Worm (Caenorhabditis elegans) whole organism, mixed stage, embryonic: Measurements from ENCODE around the gene ceh-23.

Experiments used
- M03D4.4 ChIP-seq: sonication (generic microtip); optimal IDR thresholded peaks from 2 replicates; lab custom pipeline; 2017; ENCODE audit warnings: mild to moderate bottlenecking, missing genetic modification characterization, missing compliant biosample characterization
- bed-3 ChIP-seq: fragments of 200-800 bp; sonication (Bioruptor generic); optimal IDR thresholded peaks from 3 replicates; lab custom pipeline; 2018; ENCODE audit warnings: mild to moderate bottlenecking, missing genetic modification characterization, moderate library complexity, missing compliant biosample characterization
- blmp-1 ChIP-seq: fragments of 150-350 bp; optimal IDR thresholded peaks from 2 replicates; lab custom pipeline; 2014; ENCODE audit warnings: missing biosample characterization, missing genetic modification characterization
- ceh-39 ChIP-seq: fragments of 150-350 bp; optimal IDR thresholded peaks from 2 replicates; lab custom pipeline; 2014; ENCODE audit warnings: missing biosample characterization, missing genetic modification characterization
- ceh-83 ChIP-seq: fragments of 200-800 bp; sonication (Bioruptor generic); optimal IDR thresholded peaks from 2 replicates; lab custom pipeline; 2018; ENCODE audit warnings: mild to moderate bottlenecking, missing genetic modification characterization, missing compliant biosample characterization
- ces-1 ChIP-seq: fragments of 150-350 bp; optimal IDR thresholded peaks from 2 replicates; lab custom pipeline; 2014; ENCODE audit warnings: missing biosample characterization, missing genetic modification reagents, missing genetic modification characterization
- cnd-1 ChIP-seq: fragments of 200-800 bp; sonication (Bioruptor generic); optimal IDR thresholded peaks from 2 replicates; lab custom pipeline; 2018; ENCODE audit warnings: mild to moderate bottlenecking, missing genetic modification characterization, missing compliant biosample characterization
- elt-1 ChIP-seq: sonication (generic microtip); optimal IDR thresholded peaks from 2 replicates; lab custom pipeline; 2017; ENCODE audit warnings: missing genetic modification characterization, mild to moderate bottlenecking, missing compliant biosample characterization, antibody characterized with exemption, moderate library complexity, borderline replicate concordance; ENCODE audit not compliant: insufficient read depth
- elt-3 ChIP-seq: fragments of 150-350 bp; optimal IDR thresholded peaks from 2 replicates; lab custom pipeline; 2014; ENCODE audit warnings: missing biosample characterization, missing genetic modification characterization
- flh-1 ChIP-seq: fragments of 200-800 bp; sonication (Bioruptor generic); optimal IDR thresholded peaks from 2 replicates; lab custom pipeline; 2018; ENCODE audit warnings: mild to moderate bottlenecking, missing genetic modification characterization, moderate library complexity, missing compliant biosample characterization
- ham-2 ChIP-seq: fragments of 200-800 bp; sonication (Bioruptor generic); optimal IDR thresholded peaks from 2 replicates; lab custom pipeline; 2018; ENCODE audit warnings: mild to moderate bottlenecking, missing genetic modification characterization, missing compliant biosample characterization
- hlh-1 ChIP-seq: fragments of 150-350 bp; optimal IDR thresholded peaks from 2 replicates; lab custom pipeline; 2014; ENCODE audit warnings: missing biosample characterization, missing genetic modification reagents, missing genetic modification characterization
- lin-13 ChIP-seq: fragments of 150-350 bp; optimal IDR thresholded peaks from 2 replicates; lab custom pipeline; 2014; ENCODE audit warnings: missing biosample characterization, missing genetic modification characterization
- lin-32 ChIP-seq: fragments of 200-800 bp; sonication (Bioruptor generic); optimal IDR thresholded peaks from 2 replicates; lab custom pipeline; 2018; ENCODE audit warnings: mild to moderate bottlenecking, missing genetic modification characterization, missing compliant biosample characterization
- mab-5 ChIP-seq: fragments of 150-350 bp; optimal IDR thresholded peaks from 2 replicates; lab custom pipeline; 2014; ENCODE audit warnings: missing biosample characterization, missing genetic modification characterization
- mep-1 ChIP-seq: fragments of 150-350 bp; optimal IDR thresholded peaks from 2 replicates; lab custom pipeline; 2017; ENCODE audit warnings: missing biosample characterization, missing genetic modification reagents, missing genetic modification characterization, inconsistent platforms
- mls-2 ChIP-seq: sonication (generic microtip); optimal IDR thresholded peaks from 2 replicates; lab custom pipeline; 2016; ENCODE audit warnings: mild to moderate bottlenecking, missing genetic modification characterization, moderate library complexity, missing compliant biosample characterization
- nhr-12 ChIP-seq: fragments of 150-350 bp; optimal IDR thresholded peaks from 2 replicates; lab custom pipeline; 2014; ENCODE audit warnings: missing biosample characterization, missing genetic modification characterization
- nhr-237 ChIP-seq: fragments of 150-350 bp; optimal IDR thresholded peaks from 2 replicates; lab custom pipeline; 2014; ENCODE audit warnings: missing biosample characterization, missing genetic modification characterization
- nhr-28 ChIP-seq: fragments of 150-350 bp; optimal IDR thresholded peaks from 2 replicates; lab custom pipeline; 2014; ENCODE audit warnings: missing biosample characterization, missing genetic modification characterization
- nhr-76 ChIP-seq: sonication (generic microtip); optimal IDR thresholded peaks from 2 replicates; lab custom pipeline; 2017; ENCODE audit warnings: missing biosample characterization, missing genetic modification characterization
- pha-4 ChIP-seq: fragments of 150-350 bp; optimal IDR thresholded peaks from 2 replicates; lab custom pipeline; 2018; ENCODE audit warnings: missing biosample characterization, missing genetic modification reagents, missing genetic modification characterization
- sem-2 ChIP-seq: fragments of 200-800 bp; sonication (Bioruptor generic); optimal IDR thresholded peaks from 2 replicates; lab custom pipeline; 2018; ENCODE audit warnings: mild to moderate bottlenecking, missing genetic modification characterization, missing compliant biosample characterization
- snpc-4 ChIP-seq: fragments of 150-350 bp; optimal IDR thresholded peaks from 2 replicates; lab custom pipeline; 2014; ENCODE audit warnings: missing biosample characterization, missing genetic modification characterization
- sptf-1 ChIP-seq: sonication (generic microtip); optimal IDR thresholded peaks from 2 replicates; lab custom pipeline; 2017; ENCODE audit warnings: mild to moderate bottlenecking, missing genetic modification characterization, moderate library complexity, missing compliant biosample characterization
- unc-120 ChIP-seq: sonication (generic microtip); optimal IDR thresholded peaks from 2 replicates; lab custom pipeline; 2017; ENCODE audit warnings: missing genetic modification characterization, missing compliant biosample characterization; ENCODE audit not compliant: poor library complexity, severe bottlenecking
- unc-39 ChIP-seq: fragments of 150-350 bp; optimal IDR thresholded peaks from 2 replicates; lab custom pipeline; 2014; ENCODE audit warnings: missing biosample characterization, missing genetic modification characterization
- unc-62 ChIP-seq: fragments of 150-350 bp; optimal IDR thresholded peaks from 2 replicates; lab custom pipeline; 2014; ENCODE audit warnings: missing biosample characterization, missing genetic modification reagents, missing genetic modification characterization
- zip-8 ChIP-seq: fragments of 150-350 bp; optimal IDR thresholded peaks from 2 replicates; lab custom pipeline; 2014; ENCODE audit warnings: missing biosample characterization, missing genetic modification characterization
- ztf-11 ChIP-seq: fragments of 150-350 bp; optimal IDR thresholded peaks from 2 replicates; lab custom pipeline; 2014; ENCODE audit warnings: missing biosample characterization, missing genetic modification characterization

ceh-23 gene

DNA sequence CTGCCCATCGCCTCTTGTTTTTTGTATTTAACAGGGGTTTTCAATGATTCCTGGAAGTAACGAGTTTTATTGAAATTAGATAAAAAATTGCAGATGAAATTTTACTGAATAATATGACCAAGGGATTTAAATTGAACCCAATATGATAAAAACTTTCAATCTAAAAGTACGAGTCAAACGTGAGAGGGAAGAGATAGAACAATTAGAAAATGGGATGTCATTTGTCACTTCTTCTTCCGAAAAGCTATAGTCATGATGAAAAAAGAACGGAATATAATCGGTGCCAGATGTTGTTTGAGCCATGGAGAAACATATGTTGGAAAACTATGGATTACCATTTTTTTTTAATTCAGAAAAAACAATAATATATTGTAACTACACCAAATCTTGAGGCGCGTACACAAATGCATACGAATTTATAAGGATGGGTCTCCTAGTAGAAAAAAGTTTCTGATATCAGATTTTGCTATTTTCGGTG, 39.5 kb downstream of the ceh-23 start, which contains the start of gene sup-18:
TSS of gene sup-18 (minus strand) at position 51 of the 478 bp plus-strand sequence.
- TF ChIP-seq sptf-1 (tag; lab: Kevin White, UChicago) (no peak), cnd-1 (tag; lab: Kevin White, UChicago) (no peak), flh-1 (GFP tag; lab: Kevin White, UChicago) (no peak), zip-8 (tag; lab: Kevin White, UChicago) (no peak), ztf-11 (no peak), lin-32 (GFP tag; lab: Kevin White, UChicago) (no peak), unc-120 (tag; lab: Kevin White, UChicago) (no peak), M03D4.4 (tag; lab: Kevin White, UChicago) (no peak), ceh-39 (no peak), elt-1 (tag; lab: Kevin White, UChicago) (no peak), sem-2 (GFP tag; lab: Kevin White, UChicago) (no peak), pha-4 (tag; lab: Kevin White, UChicago) (no peak), nhr-76 (tag; lab: Kevin White, UChicago) (no peak), ces-1 (no peak), snpc-4 (tag; lab: Kevin White, UChicago) (no peak), ham-2 (GFP tag; lab: Kevin White, UChicago) (no peak), unc-62 (GFP tag; lab: Kevin White, UChicago) (no peak), bed-3 (GFP tag; lab: Kevin White, UChicago) (no peak), mab-5 (no peak), unc-39 (tag; lab: Kevin White, UChicago) (no peak)

DNA sequence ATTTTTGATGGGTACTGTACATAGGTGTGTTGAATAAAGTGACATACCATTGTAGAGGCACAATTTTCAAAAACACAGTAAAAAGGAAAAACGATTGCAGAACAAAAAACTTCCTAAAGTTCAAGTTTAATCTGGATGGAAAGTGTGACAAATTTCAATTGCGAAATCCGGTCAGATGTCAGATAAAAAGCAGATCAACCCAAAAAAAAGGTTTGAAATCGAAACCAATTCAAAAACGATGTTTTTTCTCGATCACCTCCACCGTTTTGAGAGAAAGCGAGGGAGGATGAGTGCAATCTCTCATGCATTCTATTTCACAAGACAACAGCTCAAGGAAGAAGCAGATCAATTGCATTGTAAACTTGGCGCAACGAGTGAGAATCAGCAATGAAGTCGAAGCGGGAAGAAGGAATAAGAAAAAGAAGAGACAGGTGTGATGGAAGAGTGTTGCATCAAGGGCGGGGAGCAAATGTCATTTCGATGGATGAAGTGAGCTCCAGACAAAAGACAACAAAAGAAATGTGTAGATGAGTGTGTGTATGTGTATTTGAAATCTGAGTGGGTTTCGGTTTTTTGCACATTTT, 40.8 kb downstream of the ceh-23 start:
- peak; percentile 75 for TF ChIP-seq hlh-1 (tag; lab: Kevin White, UChicago)
- peak; percentile 57 for TF ChIP-seq unc-120 (tag; lab: Kevin White, UChicago)
- TF ChIP-seq unc-62 (GFP tag; lab: Kevin White, UChicago): peak; percentile 46
- no peak for TF ChIP-seq mep-1

DNA sequence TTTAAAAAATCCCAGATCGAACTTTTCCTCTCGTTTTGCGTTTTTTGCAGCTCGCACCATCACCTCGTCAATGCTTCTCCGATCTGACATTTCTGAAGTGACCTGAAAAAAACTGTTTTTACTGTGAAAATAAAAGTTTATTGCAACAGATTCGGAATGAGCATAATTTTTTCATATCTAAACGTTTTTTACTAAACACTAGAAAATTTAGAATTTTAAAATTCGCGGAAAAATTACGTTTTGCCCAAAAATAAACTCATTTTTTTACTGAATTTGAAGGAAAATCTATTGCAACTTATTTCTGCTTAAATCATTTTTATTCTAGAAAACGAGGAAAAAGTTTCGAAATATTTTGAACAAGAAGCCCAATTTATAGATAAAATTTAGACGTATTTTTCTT, 43.5 kb downstream of the ceh-23 start, which contains the start of gene ZK688.9:
TSS of gene ZK688.9 (minus strand) at position 101 of the 400 bp plus-strand sequence.
- TF ChIP-seq cnd-1 (tag; lab: Kevin White, UChicago): no peak
- no peak for TF ChIP-seq sptf-1 (tag; lab: Kevin White, UChicago)
- TF ChIP-seq snpc-4 (tag; lab: Kevin White, UChicago): no peak
- TF ChIP-seq elt-1 (tag; lab: Kevin White, UChicago): no peak
- no peak for TF ChIP-seq bed-3 (GFP tag; lab: Kevin White, UChicago)
- TF ChIP-seq nhr-28 (tag; lab: Kevin White, UChicago): no peak
- no peak for TF ChIP-seq sem-2 (GFP tag; lab: Kevin White, UChicago)
- TF ChIP-seq elt-3 (tag; lab: Kevin White, UChicago): no peak
- TF ChIP-seq unc-62 (GFP tag; lab: Kevin White, UChicago): no peak
- no peak for TF ChIP-seq lin-32 (GFP tag; lab: Kevin White, UChicago)
- TF ChIP-seq nhr-237: no peak
- TF ChIP-seq ces-1: no peak
- no peak for TF ChIP-seq mls-2
- no peak for TF ChIP-seq blmp-1 (tag; lab: Kevin White, UChicago)
- TF ChIP-seq ceh-83 (GFP tag; lab: Kevin White, UChicago): no peak
- no peak for TF ChIP-seq ceh-39
- no peak for TF ChIP-seq unc-120 (tag; lab: Kevin White, UChicago)
- TF ChIP-seq mep-1: no peak
- TF ChIP-seq nhr-76 (tag; lab: Kevin White, UChicago): no peak
- TF ChIP-seq lin-13 (tag; lab: Kevin White, UChicago): no peak

DNA sequence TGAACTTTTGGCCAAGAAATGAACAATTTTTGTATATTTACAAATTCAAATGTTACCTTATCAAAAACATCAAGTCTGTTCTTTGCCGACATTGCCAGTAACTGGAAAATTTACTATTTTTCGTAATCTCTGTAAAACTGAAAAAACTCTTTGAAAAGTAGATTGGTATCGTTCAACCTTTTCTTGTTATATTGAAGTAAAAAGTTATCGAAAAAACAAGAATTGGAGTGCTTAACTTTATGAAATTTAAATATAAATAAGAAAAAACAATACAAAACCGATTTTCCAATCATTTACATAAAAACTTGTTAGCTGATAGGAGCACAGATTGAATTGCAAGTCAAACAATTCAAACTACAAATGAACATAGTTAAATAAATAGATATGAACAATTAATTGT, 45.5 kb downstream of the ceh-23 start, which contains the start of gene ZK688.11:
TSS of gene ZK688.11 (minus strand) at position 101 of the 400 bp plus-strand sequence.
- no peak for TF ChIP-seq bed-3 (GFP tag; lab: Kevin White, UChicago)
- no peak for TF ChIP-seq snpc-4 (tag; lab: Kevin White, UChicago)
- no peak for TF ChIP-seq mls-2
- no peak for TF ChIP-seq sem-2 (GFP tag; lab: Kevin White, UChicago)
- TF ChIP-seq lin-32 (GFP tag; lab: Kevin White, UChicago): no peak
- no peak for TF ChIP-seq lin-13 (tag; lab: Kevin White, UChicago)
- TF ChIP-seq M03D4.4 (tag; lab: Kevin White, UChicago): no peak
- TF ChIP-seq pha-4 (tag; lab: Kevin White, UChicago): no peak
- no peak for TF ChIP-seq elt-3 (tag; lab: Kevin White, UChicago)
- no peak for TF ChIP-seq nhr-237
- no peak for TF ChIP-seq nhr-12
- TF ChIP-seq ces-1: no peak
- TF ChIP-seq, all 35 proteins: peak for 0
